Worm (Caenorhabditis elegans) whole organism, midembryonic: ENCODE measurements around the gene ZC455.1.

Experiments
- flt-1 ChIP-seq: fragments of 200-800 bp; sonication (Bioruptor generic); IDR thresholded peaks from 2 replicates; pipeline ENCODE4 v1.3.6; 2022; ENCODE audit warnings: missing genetic modification characterization, missing compliant biosample characterization
- klf-2 ChIP-seq: fragments of 200-800 bp; sonication (Bioruptor generic); conservative IDR thresholded peaks from 2 replicates; pipeline ENCODE4 v1.3.6; 2022; ENCODE audit warnings: missing genetic modification reagents, missing genetic modification characterization, missing compliant biosample characterization
- tab-1 ChIP-seq: fragments of 200-800 bp; sonication (Bioruptor generic); IDR thresholded peaks from 2 replicates; pipeline ENCODE4 v1.3.6; 2022; ENCODE audit warnings: missing genetic modification characterization, missing compliant biosample characterization
- ztf-23 ChIP-seq: fragments of 200-800 bp; sonication (Bioruptor generic); IDR thresholded peaks from 2 replicates; pipeline ENCODE4 v1.3.6; 2022; ENCODE audit warnings: missing genetic modification reagents, missing genetic modification characterization, missing compliant biosample characterization

DNA sequence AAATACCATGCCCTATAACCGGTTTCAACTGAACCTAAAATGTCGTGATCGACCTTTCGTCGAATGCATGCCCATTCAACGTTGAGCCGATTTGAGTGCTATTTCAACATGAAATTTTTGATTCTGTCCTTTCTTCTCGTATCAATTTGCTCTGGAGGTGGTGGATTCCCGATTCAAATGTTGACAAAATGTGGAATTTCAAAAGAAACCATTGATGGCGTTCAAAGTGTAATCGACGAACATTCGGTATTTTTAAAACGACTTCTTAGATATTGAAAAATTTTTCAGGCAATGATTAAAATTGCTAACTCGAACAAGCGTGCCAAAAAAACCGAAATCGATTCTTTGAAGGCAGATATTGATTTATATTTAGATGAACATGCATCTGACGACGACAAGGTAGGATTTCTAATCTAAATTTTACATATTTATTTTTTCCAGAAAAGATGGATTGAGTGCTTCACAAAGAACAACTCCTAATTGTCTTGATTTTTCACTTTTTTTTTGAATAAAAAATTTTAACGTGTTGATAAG lies 46.2 kb upstream of the ZC455.1 start, which contains the start of gene R11D1.13:
- TF ChIP-seq ztf-23 (no peak), flt-1 (GFP tag; lab: Robert Waterston, UW) (no peak), tab-1 (GFP tag; lab: Robert Waterston, UW) (no peak), klf-2 (GFP tag; lab: Robert Waterston, UW) (no peak)
